Worm (Caenorhabditis elegans) whole organism, early embryonic: ENCODE measurements around the gene ugt-21.
A peak's percentile ranks its signal among the peaks of the same experiment; 100 is the strongest.

Source experiments
- B0310.2 ChIP-seq: sonication (generic microtip); optimal IDR thresholded peaks from 2 replicates; lab custom pipeline; 2016; ENCODE audit warnings: mild to moderate bottlenecking, missing genetic modification characterization, missing compliant biosample characterization
- F13C5.2 ChIP-seq: sonication (generic microtip); optimal IDR thresholded peaks from 2 replicates; lab custom pipeline; 2017; ENCODE audit warnings: mild to moderate bottlenecking, missing genetic modification characterization, inconsistent platforms, missing compliant biosample characterization
- aly-1 ChIP-seq: sonication (generic microtip); optimal IDR thresholded peaks from 2 replicates; lab custom pipeline; 2016; ENCODE audit warnings: missing genetic modification characterization, missing compliant biosample characterization
- ama-1 ChIP-seq: fragments of 150-350 bp; optimal IDR thresholded peaks from 2 replicates; lab custom pipeline; 2014
- ceh-13 ChIP-seq: fragments of 200-800 bp; sonication (Bioruptor generic); optimal IDR thresholded peaks from 2 replicates; lab custom pipeline; 2018; ENCODE audit warnings: mild to moderate bottlenecking, missing genetic modification characterization, missing compliant biosample characterization
- ceh-36 ChIP-seq: sonication (generic microtip); optimal IDR thresholded peaks from 2 replicates; lab custom pipeline; 2016; ENCODE audit warnings: missing genetic modification characterization, inconsistent platforms, missing compliant biosample characterization
- ets-7 ChIP-seq: sonication (generic microtip); optimal IDR thresholded peaks from 2 replicates; lab custom pipeline; 2016; ENCODE audit warnings: missing genotype, missing genetic modification characterization, missing compliant biosample characterization
- flt-1 ChIP-seq: fragments of 200-800 bp; sonication (Bioruptor generic); IDR thresholded peaks from 2 replicates; pipeline ENCODE4 v1.3.6; 2022; ENCODE audit warnings: missing genetic modification characterization, missing compliant biosample characterization
- hmbx-1 ChIP-seq: sonication (generic microtip); optimal IDR thresholded peaks from 2 replicates; lab custom pipeline; 2016; ENCODE audit warnings: mild to moderate bottlenecking, missing genetic modification characterization, missing compliant biosample characterization
- hmg-4 ChIP-seq: fragments of 200-800 bp; sonication (Bioruptor generic); optimal IDR thresholded peaks from 2 replicates; lab custom pipeline; 2018; ENCODE audit warnings: mild to moderate bottlenecking, missing genetic modification characterization, missing compliant biosample characterization
- hnd-1 ChIP-seq: sonication (generic microtip); optimal IDR thresholded peaks from 2 replicates; lab custom pipeline; 2016; ENCODE audit warnings: missing genetic modification characterization, missing compliant biosample characterization
- pes-1 ChIP-seq: fragments of 200-800 bp; sonication (Bioruptor generic); IDR thresholded peaks from 2 replicates; pipeline ENCODE4 v1.3.6; 2022; ENCODE audit warnings: missing genetic modification reagents, missing genetic modification characterization, missing compliant biosample characterization
- scrt-1 ChIP-seq: fragments of 200-800 bp; sonication (Bioruptor generic); IDR thresholded peaks from 2 replicates; pipeline ENCODE4 v1.3.6; 2022; ENCODE audit warnings: missing genetic modification characterization, missing compliant biosample characterization
- sea-1 ChIP-seq: fragments of 200-800 bp; sonication (Bioruptor generic); conservative IDR thresholded peaks from 2 replicates; pipeline ENCODE4 v1.3.6; 2022; ENCODE audit warnings: missing genetic modification characterization, missing compliant biosample characterization
- tbx-11 ChIP-seq: fragments of 200-800 bp; sonication (Bioruptor generic); IDR thresholded peaks from 2 replicates; pipeline ENCODE4 v1.3.6; 2022; ENCODE audit warnings: missing genetic modification characterization, missing compliant biosample characterization
- tbx-37 ChIP-seq: fragments of 200-800 bp; sonication (Bioruptor generic); conservative IDR thresholded peaks from 2 replicates; pipeline ENCODE4 v1.3.6; 2022; ENCODE audit warnings: missing genetic modification reagents, missing genetic modification characterization, missing compliant biosample characterization
- tra-4 ChIP-seq: sonication (generic microtip); optimal IDR thresholded peaks from 2 replicates; lab custom pipeline; 2017; ENCODE audit warnings: missing genetic modification characterization, missing compliant biosample characterization

The ugt-21 gene

DNA sequence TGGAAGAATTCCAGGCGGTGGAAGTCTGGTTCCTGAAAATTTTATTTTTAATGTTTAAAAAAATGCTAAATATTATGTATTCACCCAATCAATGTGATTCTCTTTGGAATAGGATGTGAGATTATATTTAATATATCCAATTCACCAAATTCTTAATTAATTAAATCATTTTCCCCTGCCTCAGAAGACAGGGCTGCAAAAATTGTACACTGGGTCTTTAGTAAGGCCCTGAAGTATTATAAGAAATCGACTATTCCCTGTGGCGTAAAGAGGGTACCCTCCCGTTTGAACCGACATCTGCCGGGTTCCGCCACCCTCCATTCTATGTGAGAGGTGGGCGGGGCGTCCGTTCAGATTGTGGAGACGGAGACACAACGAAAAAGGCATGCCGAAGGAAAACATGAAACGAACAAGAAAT, 11.1 kb downstream of the ugt-21 start:
- TF ChIP-seq pes-1 (GFP tag; lab: Robert Waterston, UW) (peak; percentile 49; the same call in 1 of the 2 replicates), tbx-37 (peak; percentile 29; the same call in 1 of the 2 replicates), aly-1 (tag; lab: Kevin White, UChicago) (no peak), ama-1 (lab: Kevin White, UChicago) (peak; percentile 40), flt-1 (0 out of 2 replicates have a peak, but pooled peaks have one; percentile 8), sea-1 (GFP tag; lab: Robert Waterston, UW) (no peak), hmg-4 (GFP tag; lab: Kevin White, UChicago) (no peak), F13C5.2 (tag; lab: Kevin White, UChicago) (peak; percentile 52), B0310.2 (tag; lab: Kevin White, UChicago) (peak; percentile 4), ets-7 (tag; lab: Kevin White, UChicago) (no peak), tra-4 (peak; percentile 37)

- TF ChIP-seq sea-1 (GFP tag; lab: Robert Waterston, UW) (no peak), scrt-1 (GFP tag; lab: Robert Waterston, UW) (no peak), flt-1 (no peak), aly-1 (tag; lab: Kevin White, UChicago) (no peak)
Observed at ce11 chrIV:9511640-9512039, 11.5 kb downstream of the ugt-21 start.

ce11 chrIV:9512836-9513235, 12.7 kb downstream of the ugt-21 start, which contains the start of gene C33A12.3:
C33A12.3 (minus strand) TSS chrIV:9513002.
- TF ChIP-seq tbx-37 = no peak
- TF ChIP-seq hmg-4 (GFP tag; lab: Kevin White, UChicago) = no peak
- no peak for TF ChIP-seq ama-1 (lab: Kevin White, UChicago)
- no peak for TF ChIP-seq F13C5.2 (tag; lab: Kevin White, UChicago)
- TF ChIP-seq sea-1 (GFP tag; lab: Robert Waterston, UW) = no peak
- no peak for TF ChIP-seq hnd-1 (tag; lab: Kevin White, UChicago)
- no peak for TF ChIP-seq aly-1 (tag; lab: Kevin White, UChicago)
- TF ChIP-seq ets-7 (tag; lab: Kevin White, UChicago) = no peak
- no peak for TF ChIP-seq tra-4
- no peak for TF ChIP-seq tbx-11
- no peak for TF ChIP-seq ceh-13 (GFP tag; lab: Kevin White, UChicago)
- TF ChIP-seq scrt-1 (GFP tag; lab: Robert Waterston, UW) = no peak
- no peak for TF ChIP-seq hmbx-1 (tag; lab: Kevin White, UChicago)

- no peak for TF ChIP-seq tra-4
- TF ChIP-seq ceh-13 (GFP tag; lab: Kevin White, UChicago) = no peak
- TF ChIP-seq F13C5.2 (tag; lab: Kevin White, UChicago) = no peak
- no peak for TF ChIP-seq ceh-36
- no peak for TF ChIP-seq hmg-4 (GFP tag; lab: Kevin White, UChicago)
- no peak for TF ChIP-seq tbx-37
- no peak for TF ChIP-seq flt-1
- no peak for TF ChIP-seq pes-1 (GFP tag; lab: Robert Waterston, UW)
- TF ChIP-seq scrt-1 (GFP tag; lab: Robert Waterston, UW) = no peak
- no peak for TF ChIP-seq tbx-11
- TF ChIP-seq ets-7 (tag; lab: Kevin White, UChicago) = no peak
- TF ChIP-seq hnd-1 (tag; lab: Kevin White, UChicago) = no peak
- no peak for TF ChIP-seq aly-1 (tag; lab: Kevin White, UChicago)
- no peak for TF ChIP-seq ama-1 (lab: Kevin White, UChicago)
Observed at ce11 chrIV:9513360-9513777, 13.3 kb downstream of the ugt-21 start.

DNA sequence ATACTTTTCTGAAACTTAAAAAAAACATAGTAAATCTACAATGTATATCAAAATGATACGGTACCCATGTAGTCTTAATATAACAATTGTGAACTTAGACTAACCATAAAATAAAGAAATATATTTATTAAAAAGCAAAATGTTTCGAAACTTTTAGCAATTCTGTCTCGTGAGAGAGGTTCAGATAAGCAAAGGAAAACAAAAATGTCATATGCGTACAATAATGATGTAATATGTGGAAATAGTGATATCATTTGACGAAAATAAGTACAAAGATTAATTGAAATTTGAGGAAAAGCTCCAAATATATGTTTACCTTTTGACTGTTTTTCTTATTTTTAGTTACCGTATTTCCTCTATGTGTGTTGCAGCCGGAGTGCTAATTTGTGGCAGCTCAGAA, 14.0 kb downstream of the ugt-21 start:
- TF ChIP-seq ceh-36 (no peak), ets-7 (tag; lab: Kevin White, UChicago) (no peak), B0310.2 (tag; lab: Kevin White, UChicago) (no peak)

ce11 chrIV:9516831-9517230, 16.7 kb downstream of the ugt-21 start, which contains the start of gene C33A12.19:
C33A12.19 (plus strand) TSS chrIV:9516999.
- TF ChIP-seq aly-1 (tag; lab: Kevin White, UChicago) = no peak
- no peak for TF ChIP-seq B0310.2 (tag; lab: Kevin White, UChicago)

DNA sequence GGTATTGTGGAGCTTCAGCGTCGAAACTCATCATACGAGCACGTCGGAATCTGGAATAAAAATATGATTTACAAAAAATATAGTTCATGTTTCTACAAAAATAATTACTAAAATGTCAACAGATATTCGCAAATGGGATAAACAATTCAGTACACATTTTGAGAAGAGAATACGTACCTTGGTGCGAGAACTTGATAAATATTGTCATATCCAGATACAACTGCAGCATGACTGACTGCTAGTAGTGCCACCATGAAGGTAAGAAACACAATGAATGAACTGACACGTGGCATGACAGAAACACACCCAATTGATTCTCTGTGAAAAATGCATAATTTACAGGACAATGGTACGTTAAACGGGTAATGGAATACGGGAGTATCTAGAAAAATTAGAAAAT, 18.5 kb downstream of the ugt-21 start, which contains the start of gene nlp-35:
nlp-35 (minus strand) TSS at position 319 of the 400 bp plus-strand sequence.
- TF ChIP-seq flt-1 (no peak), sea-1 (GFP tag; lab: Robert Waterston, UW) (no peak), tbx-11 (no peak), ceh-36 (no peak), tbx-37 (no peak), hmg-4 (GFP tag; lab: Kevin White, UChicago) (no peak), ama-1 (lab: Kevin White, UChicago) (no peak), ets-7 (tag; lab: Kevin White, UChicago) (no peak), hmbx-1 (tag; lab: Kevin White, UChicago) (no peak)

DNA sequence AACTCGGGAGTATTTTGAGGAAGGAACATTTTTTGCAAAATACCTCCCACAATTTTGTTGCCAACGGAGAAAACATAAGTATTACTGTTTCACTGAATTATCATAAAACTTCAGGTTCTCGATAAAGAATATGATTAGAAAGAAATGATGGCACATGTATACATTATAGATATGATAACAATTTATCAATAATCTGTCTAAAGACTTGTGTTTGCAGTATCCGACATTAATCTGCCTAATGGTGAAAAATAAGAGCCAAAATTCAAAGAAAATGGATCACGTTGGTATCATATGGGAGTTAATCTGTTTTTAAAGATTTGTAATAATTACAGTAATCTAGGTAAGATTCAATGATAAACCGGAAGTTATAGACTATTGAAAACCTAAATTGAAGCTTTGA, 20.5 kb downstream of the ugt-21 start:
- TF ChIP-seq hmbx-1 (tag; lab: Kevin White, UChicago) (no peak), flt-1 (no peak), pes-1 (GFP tag; lab: Robert Waterston, UW) (no peak), tbx-11 (no peak), scrt-1 (GFP tag; lab: Robert Waterston, UW) (no peak), tbx-37 (no peak), ets-7 (tag; lab: Kevin White, UChicago) (no peak), sea-1 (GFP tag; lab: Robert Waterston, UW) (no peak), B0310.2 (tag; lab: Kevin White, UChicago) (no peak), hmg-4 (GFP tag; lab: Kevin White, UChicago) (no peak), ceh-36 (no peak), ama-1 (lab: Kevin White, UChicago) (no peak), tra-4 (no peak), aly-1 (tag; lab: Kevin White, UChicago) (no peak), hnd-1 (tag; lab: Kevin White, UChicago) (no peak), F13C5.2 (tag; lab: Kevin White, UChicago) (no peak), ceh-13 (GFP tag; lab: Kevin White, UChicago) (no peak)
